Worm (Caenorhabditis elegans) whole organism, L4 larva: Measurements from ENCODE around the gene F08D12.4.
A peak's percentile ranks its signal among the peaks of the same experiment; 100 is the strongest.

Source experiments
- D1046.2 ChIP-seq: fragments of 200-800 bp; sonication (Bioruptor generic); IDR thresholded peaks from 2 replicates; pipeline ENCODE4 v1.3.6; 2022; ENCODE audit warnings: missing genetic modification characterization, missing compliant biosample characterization
- F10B5.3 ChIP-seq: sonication (generic microtip); optimal IDR thresholded peaks from 2 replicates; lab custom pipeline; 2016; ENCODE audit warnings: mild to moderate bottlenecking, missing genetic modification characterization, missing compliant biosample characterization
- F44E2.7 ChIP-seq: fragments of 200-800 bp; sonication (Bioruptor generic); IDR thresholded peaks from 2 replicates; pipeline ENCODE4 v2.1.2; 2022; ENCODE audit warnings: missing genetic modification characterization, missing compliant biosample characterization
- F49E8.2 ChIP-seq: sonication (generic microtip); optimal IDR thresholded peaks from 2 replicates; lab custom pipeline; 2016; ENCODE audit warnings: missing compliant biosample characterization, mild to moderate bottlenecking, missing genetic modification characterization, borderline replicate concordance
- R02D3.7 ChIP-seq: fragments of 150-350 bp; sonication (generic microtip); optimal IDR thresholded peaks from 3 replicates; lab custom pipeline; 2014; ENCODE audit warnings: missing biosample characterization, missing genetic modification characterization
- Y105C5A.15 ChIP-seq: fragments of 200-800 bp; sonication (Bioruptor generic); IDR thresholded peaks from 2 replicates; pipeline ENCODE4 v1.3.6; 2022; ENCODE audit warnings: missing genetic modification characterization, missing compliant biosample characterization
- Y75B8A.6 ChIP-seq: fragments of 200-800 bp; sonication (Bioruptor generic); IDR thresholded peaks from 2 replicates; pipeline ENCODE4 v1.3.6; 2022; ENCODE audit warnings: missing genetic modification reagents, missing genetic modification characterization, missing compliant biosample characterization
- aly-2 ChIP-seq: sonication (generic microtip); optimal IDR thresholded peaks from 2 replicates; lab custom pipeline; 2018; ENCODE audit warnings: missing biosample characterization, missing genetic modification characterization
- ama-1 ChIP-seq: fragments of 150-350 bp; optimal IDR thresholded peaks from 2 replicates; lab custom pipeline; 2014; ENCODE audit warnings: inconsistent platforms, mixed read lengths
- arid-1 ChIP-seq: fragments of 200-800 bp; sonication (Bioruptor generic); conservative IDR thresholded peaks from 2 replicates; pipeline ENCODE4 v1.3.6; 2022; ENCODE audit warnings: missing genetic modification reagents, missing genetic modification characterization, missing compliant biosample characterization
- ceh-28 ChIP-seq: fragments of 150-350 bp; optimal IDR thresholded peaks from 2 replicates; lab custom pipeline; 2014; ENCODE audit warnings: missing biosample characterization, missing genetic modification reagents, missing genetic modification characterization
- ceh-82 ChIP-seq: sonication (generic microtip); optimal IDR thresholded peaks from 2 replicates; lab custom pipeline; 2017; ENCODE audit warnings: missing biosample characterization, missing genetic modification characterization
- ces-1 ChIP-seq: fragments of 150-350 bp; sonication (generic microtip); optimal IDR thresholded peaks from 4 replicates; lab custom pipeline; 2014; ENCODE audit warnings: missing biosample characterization, missing genetic modification reagents, missing genetic modification characterization
- ctbp-1 ChIP-seq: fragments of 200-800 bp; sonication (Bioruptor generic); IDR thresholded peaks from 2 replicates; pipeline ENCODE4 v1.3.6; 2022; ENCODE audit warnings: missing genetic modification reagents, missing genetic modification characterization, missing compliant biosample characterization
- dmd-6 ChIP-seq: fragments of 200-800 bp; sonication (Bioruptor generic); IDR thresholded peaks from 2 replicates; pipeline ENCODE4 v1.3.6; 2022; ENCODE audit warnings: missing genetic modification reagents, missing genetic modification characterization, missing compliant biosample characterization
- dve-1 ChIP-seq: sonication (generic microtip); optimal IDR thresholded peaks from 2 replicates; lab custom pipeline; 2017; ENCODE audit warnings: antibody characterized with exemption, mild to moderate bottlenecking, missing genetic modification characterization, missing compliant biosample characterization; ENCODE audit not compliant: insufficient read depth
- gei-8 ChIP-seq: fragments of 200-800 bp; sonication (Bioruptor generic); optimal IDR thresholded peaks from 2 replicates; lab custom pipeline; 2018; ENCODE audit warnings: mild to moderate bottlenecking, missing genetic modification characterization, missing compliant biosample characterization
- hlh-30 ChIP-seq: sonication (generic microtip); optimal IDR thresholded peaks from 2 replicates; lab custom pipeline; 2017; ENCODE audit warnings: antibody characterized with exemption, mild to moderate bottlenecking, missing genetic modification characterization, missing compliant biosample characterization; ENCODE audit not compliant: insufficient read depth
- lim-7 ChIP-seq: fragments of 200-800 bp; sonication (Bioruptor generic); IDR thresholded peaks from 2 replicates; pipeline ENCODE4 v1.3.6; 2022; ENCODE audit warnings: missing genetic modification characterization, missing compliant biosample characterization
- lin-13 ChIP-seq: fragments of 150-350 bp; optimal IDR thresholded peaks from 2 replicates; lab custom pipeline; 2014; ENCODE audit warnings: missing biosample characterization, missing genetic modification reagents, missing genetic modification characterization
- lin-29 ChIP-seq: fragments of 200-800 bp; sonication (Bioruptor generic); IDR thresholded peaks from 2 replicates; pipeline ENCODE4 v1.3.6; 2022; ENCODE audit warnings: missing genetic modification reagents, missing genetic modification characterization, missing compliant biosample characterization
- lin-38 ChIP-seq: fragments of 200-800 bp; sonication (Bioruptor generic); IDR thresholded peaks from 2 replicates; pipeline ENCODE4 v1.3.6; 2022; ENCODE audit warnings: missing genetic modification reagents, missing genetic modification characterization, missing compliant biosample characterization
- madf-5 ChIP-seq, 2 experiments: fragments of 200-800 bp; sonication (Bioruptor generic); IDR thresholded peaks; 2 replicates each; pipeline ENCODE4 v1.3.6; 2022; ENCODE audit warnings: missing compliant biosample characterization in 2 of 2, missing genetic modification characterization in 2 of 2
- madf-9 ChIP-seq: fragments of 200-800 bp; sonication (Bioruptor generic); conservative IDR thresholded peaks from 2 replicates; pipeline ENCODE4 v1.3.6; 2022; ENCODE audit warnings: missing genetic modification reagents, missing genetic modification characterization, missing compliant biosample characterization
- mdl-1 ChIP-seq, 2 experiments: fragments of 150-350 bp in 1 of 2; sonication (generic microtip) in 1 of 2; optimal IDR thresholded peaks; 2 replicates each; lab custom pipeline; 2014 to 2017; ENCODE audit warnings: missing biosample characterization in 2 of 2, missing genetic modification characterization in 2 of 2
- mxl-2 ChIP-seq: fragments of 200-800 bp; sonication (Bioruptor generic); conservative IDR thresholded peaks from 2 replicates; pipeline ENCODE4 v1.3.6; 2022; ENCODE audit warnings: missing genetic modification reagents, missing genetic modification characterization, missing compliant biosample characterization
- mxl-3 ChIP-seq: fragments of 200-800 bp; sonication (Bioruptor generic); optimal IDR thresholded peaks from 2 replicates; lab custom pipeline; 2018; ENCODE audit warnings: mild to moderate bottlenecking, missing genetic modification characterization, missing compliant biosample characterization
- nhr-10 ChIP-seq: fragments of 150-350 bp; optimal IDR thresholded peaks from 2 replicates; lab custom pipeline; 2014; ENCODE audit warnings: missing biosample characterization, missing genetic modification characterization
- nhr-102 ChIP-seq: sonication (generic microtip); optimal IDR thresholded peaks from 2 replicates; lab custom pipeline; 2016; ENCODE audit warnings: mild to moderate bottlenecking, missing genetic modification characterization, moderate library complexity, missing compliant biosample characterization
- nhr-111 ChIP-seq: fragments of 200-800 bp; sonication (Bioruptor generic); optimal IDR thresholded peaks from 2 replicates; lab custom pipeline; 2018; ENCODE audit warnings: mild to moderate bottlenecking, missing genetic modification characterization, missing compliant biosample characterization
- nhr-42 ChIP-seq: fragments of 200-800 bp; sonication (Bioruptor generic); IDR thresholded peaks from 2 replicates; pipeline ENCODE4 v1.3.6; 2022; ENCODE audit warnings: missing genetic modification characterization, missing compliant biosample characterization
- nhr-48 ChIP-seq: sonication (generic microtip); optimal IDR thresholded peaks from 2 replicates; lab custom pipeline; 2016; ENCODE audit warnings: mild to moderate bottlenecking, missing genetic modification characterization, missing compliant biosample characterization
- nhr-76 ChIP-seq: fragments of 150-350 bp; optimal IDR thresholded peaks from 2 replicates; lab custom pipeline; 2014; ENCODE audit warnings: missing biosample characterization, missing genetic modification characterization
- nhr-77 ChIP-seq: fragments of 150-350 bp; optimal IDR thresholded peaks from 2 replicates; lab custom pipeline; 2014; ENCODE audit warnings: missing biosample characterization, missing genetic modification characterization
- php-3 ChIP-seq: fragments of 200-800 bp; sonication (Bioruptor generic); IDR thresholded peaks from 2 replicates; pipeline ENCODE4 v1.3.6; 2022; ENCODE audit warnings: missing genetic modification reagents, missing genetic modification characterization, missing compliant biosample characterization
- pqm-1 ChIP-seq: sonication (generic microtip); optimal IDR thresholded peaks from 2 replicates; lab custom pipeline; 2017; ENCODE audit warnings: missing biosample characterization, missing genetic modification characterization
- rbr-2 ChIP-seq: sonication (generic microtip); optimal IDR thresholded peaks from 2 replicates; lab custom pipeline; 2016; ENCODE audit warnings: missing genotype, missing genetic modification characterization, missing compliant biosample characterization
- saeg-2 ChIP-seq: fragments of 200-800 bp; sonication (Bioruptor generic); IDR thresholded peaks from 2 replicates; pipeline ENCODE4 v1.3.6; 2022; ENCODE audit warnings: missing genetic modification reagents, missing genetic modification characterization, missing compliant biosample characterization
- set-16 ChIP-seq: fragments of 200-800 bp; sonication (Bioruptor generic); IDR thresholded peaks from 2 replicates; pipeline ENCODE4 v1.3.6; 2022; ENCODE audit warnings: missing genetic modification reagents, missing genetic modification characterization, missing compliant biosample characterization
- snpc-4 ChIP-seq: fragments of 150-350 bp; optimal IDR thresholded peaks from 2 replicates; lab custom pipeline; 2014; ENCODE audit warnings: missing biosample characterization, missing genetic modification characterization
- spr-1 ChIP-seq: sonication (generic microtip); optimal IDR thresholded peaks from 2 replicates; lab custom pipeline; 2016; ENCODE audit warnings: mild to moderate bottlenecking, missing genetic modification characterization, missing compliant biosample characterization
- spr-3 ChIP-seq: fragments of 200-800 bp; sonication (Bioruptor generic); optimal IDR thresholded peaks from 2 replicates; lab custom pipeline; 2018; ENCODE audit warnings: mild to moderate bottlenecking, missing genetic modification characterization, missing compliant biosample characterization
- tag-97 ChIP-seq: fragments of 200-800 bp; sonication (Bioruptor generic); IDR thresholded peaks from 2 replicates; pipeline ENCODE4 v1.3.6; 2022; ENCODE audit warnings: missing genetic modification characterization, missing compliant biosample characterization
- tra-1 ChIP-seq: fragments of 200-800 bp; sonication (Bioruptor generic); IDR thresholded peaks from 2 replicates; pipeline ENCODE4 v1.3.6; 2022; ENCODE audit warnings: missing genetic modification reagents, missing genetic modification characterization, missing compliant biosample characterization
- unc-130 ChIP-seq: sonication (generic microtip); optimal IDR thresholded peaks from 2 replicates; lab custom pipeline; 2016; ENCODE audit warnings: missing genetic modification reagents, missing genetic modification characterization, missing compliant biosample characterization
- unc-39 ChIP-seq: sonication (generic microtip); optimal IDR thresholded peaks from 2 replicates; lab custom pipeline; 2017; ENCODE audit warnings: missing biosample characterization, missing genetic modification characterization
- unc-62 ChIP-seq, 3 experiments: fragments of 150-350 bp in 1 of 3; sonication (generic microtip); optimal IDR thresholded peaks in 2 of 3; peaks in 1 of 3; 1 replicate in 1 of 3; 2 replicates in 2 of 3; lab custom pipeline; 2014 to 2017; ENCODE audit warnings: missing biosample characterization in 3 of 3, missing genetic modification characterization in 3 of 3, missing genetic modification reagents in 3 of 3, missing genotype in 1 of 3
- zfp-3 ChIP-seq: fragments of 200-800 bp; sonication (Bioruptor generic); conservative IDR thresholded peaks from 2 replicates; pipeline ENCODE4 v1.3.6; 2022; ENCODE audit warnings: missing genetic modification reagents, missing genetic modification characterization, missing compliant biosample characterization
- zip-2 ChIP-seq: fragments of 150-350 bp; optimal IDR thresholded peaks from 2 replicates; lab custom pipeline; 2014; ENCODE audit warnings: missing biosample characterization, missing genetic modification characterization
- ztf-11 ChIP-seq: fragments of 150-350 bp; optimal IDR thresholded peaks from 2 replicates; lab custom pipeline; 2014; ENCODE audit warnings: missing biosample characterization, missing genetic modification characterization
- ztf-7 ChIP-seq: fragments of 150-350 bp; optimal IDR thresholded peaks from 2 replicates; lab custom pipeline; 2014; ENCODE audit warnings: missing biosample characterization, missing genetic modification characterization

F08D12.4 gene

ce11 chrII:2800550-2801233, 22.7 kb downstream of the F08D12.4 start, which contains the start of gene nhr-119 (continued):
- TF ChIP-seq arid-1 (GFP tag; lab: Robert Waterston, UW) (no peak), unc-130 (GFP tag; lab: Kevin White, UChicago) (no peak), F49E8.2 (no peak), madf-5 (GFP tag; IDR thresholded peaks at IDR 0.05; lab: Robert Waterston, UW) (no peak), mxl-3 (GFP tag; lab: Kevin White, UChicago) (peak; percentile 89), rbr-2 (tag; lab: Kevin White, UChicago) (peak; percentile 12), aly-2 (tag; lab: Kevin White, UChicago) (no peak), lim-7 (GFP tag; lab: Robert Waterston, UW) (no peak), ces-1 (no peak), unc-62 (GFP tag; optimal IDR thresholded peaks at IDR 0.05 in 1 of 2; lab: Kevin White, UChicago) (peak in 1 of 2 experiments; percentile 68), unc-62 (tag; optimal IDR thresholded peaks at IDR 0.05; lab: Kevin White, UChicago) (no peak), spr-3 (GFP tag; lab: Kevin White, UChicago) (no peak), nhr-111 (GFP tag; lab: Kevin White, UChicago) (no peak), F10B5.3 (tag; lab: Kevin White, UChicago) (no peak), unc-39 (no peak), nhr-42 (GFP tag; lab: Robert Waterston, UW) (no peak), lin-13 (GFP tag; lab: Kevin White, UChicago) (peak; percentile 6), nhr-77 (tag; lab: Kevin White, UChicago) (peak; percentile 45), spr-1 (tag; lab: Kevin White, UChicago) (peak; percentile 56), madf-9 (no peak), snpc-4 (no peak), zfp-3 (GFP tag; lab: Robert Waterston, UW) (no peak), R02D3.7 (tag; lab: Kevin White, UChicago) (no peak), D1046.2 (GFP tag; lab: Robert Waterston, UW) (no peak), mxl-2 (no peak), nhr-10 (tag; lab: Kevin White, UChicago) (peak; percentile 8), php-3 (GFP tag; lab: Robert Waterston, UW) (peak; percentile 66), mdl-1 (tag; optimal IDR thresholded peaks at IDR 0.05; lab: Kevin White, UChicago) (peak; percentile 11 to 81), tag-97 (GFP tag; lab: Robert Waterston, UW) (no peak), ceh-28 (peak; percentile 19), ztf-11 (no peak), ctbp-1 (GFP tag; lab: Robert Waterston, UW) (no peak), tra-1 (GFP tag; lab: Robert Waterston, UW) (peak; percentile 83), Y105C5A.15 (GFP tag; lab: Robert Waterston, UW) (no peak), saeg-2 (GFP tag; lab: Robert Waterston, UW) (no peak), gei-8 (GFP tag; lab: Kevin White, UChicago) (no peak), nhr-48 (tag; lab: Kevin White, UChicago) (peak; percentile 93), nhr-102 (tag; lab: Kevin White, UChicago) (peak; percentile 85), F44E2.7 (no peak), zip-2 (no peak), dmd-6 (GFP tag; lab: Robert Waterston, UW) (peak; percentile 91), ztf-7 (tag; lab: Kevin White, UChicago) (no peak), Y75B8A.6 (GFP tag; lab: Robert Waterston, UW) (no peak), lin-29 (no peak), lin-38 (GFP tag; lab: Robert Waterston, UW) (peak; percentile 35; the same call in 1 of the 2 replicates), set-16 (no peak), pqm-1 (tag; lab: Kevin White, UChicago) (peak; percentile 56), nhr-76 (tag; lab: Kevin White, UChicago) (no peak), ama-1 (lab: Kevin White, UChicago) (no peak), dve-1 (tag; lab: Kevin White, UChicago) (peak; percentile 96), ceh-82 (tag; lab: Kevin White, UChicago) (no peak), hlh-30 (tag; lab: Kevin White, UChicago) (peak; percentile 73)
